Worm (Caenorhabditis elegans) whole organism, early embryonic: Measurements from ENCODE around the gene tsp-1.

Experiments used
- B0310.2 ChIP-seq: sonication (generic microtip); optimal IDR thresholded peaks from 2 replicates; lab custom pipeline; 2016; ENCODE audit warnings: mild to moderate bottlenecking, missing genetic modification characterization, missing compliant biosample characterization
- F13C5.2 ChIP-seq: sonication (generic microtip); optimal IDR thresholded peaks from 2 replicates; lab custom pipeline; 2017; ENCODE audit warnings: mild to moderate bottlenecking, missing genetic modification characterization, inconsistent platforms, missing compliant biosample characterization
- aly-1 ChIP-seq: sonication (generic microtip); optimal IDR thresholded peaks from 2 replicates; lab custom pipeline; 2016; ENCODE audit warnings: missing genetic modification characterization, missing compliant biosample characterization
- ama-1 ChIP-seq: fragments of 150-350 bp; optimal IDR thresholded peaks from 2 replicates; lab custom pipeline; 2014
- ceh-13 ChIP-seq: fragments of 200-800 bp; sonication (Bioruptor generic); optimal IDR thresholded peaks from 2 replicates; lab custom pipeline; 2018; ENCODE audit warnings: mild to moderate bottlenecking, missing genetic modification characterization, missing compliant biosample characterization
- ceh-36 ChIP-seq: sonication (generic microtip); optimal IDR thresholded peaks from 2 replicates; lab custom pipeline; 2016; ENCODE audit warnings: missing genetic modification characterization, inconsistent platforms, missing compliant biosample characterization
- ets-7 ChIP-seq: sonication (generic microtip); optimal IDR thresholded peaks from 2 replicates; lab custom pipeline; 2016; ENCODE audit warnings: missing genotype, missing genetic modification characterization, missing compliant biosample characterization
- flt-1 ChIP-seq: fragments of 200-800 bp; sonication (Bioruptor generic); IDR thresholded peaks from 2 replicates; pipeline ENCODE4 v1.3.6; 2022; ENCODE audit warnings: missing genetic modification characterization, missing compliant biosample characterization
- hmbx-1 ChIP-seq: sonication (generic microtip); optimal IDR thresholded peaks from 2 replicates; lab custom pipeline; 2016; ENCODE audit warnings: mild to moderate bottlenecking, missing genetic modification characterization, missing compliant biosample characterization
- hmg-4 ChIP-seq: fragments of 200-800 bp; sonication (Bioruptor generic); optimal IDR thresholded peaks from 2 replicates; lab custom pipeline; 2018; ENCODE audit warnings: mild to moderate bottlenecking, missing genetic modification characterization, missing compliant biosample characterization
- hnd-1 ChIP-seq: sonication (generic microtip); optimal IDR thresholded peaks from 2 replicates; lab custom pipeline; 2016; ENCODE audit warnings: missing genetic modification characterization, missing compliant biosample characterization
- pes-1 ChIP-seq: fragments of 200-800 bp; sonication (Bioruptor generic); IDR thresholded peaks from 2 replicates; pipeline ENCODE4 v1.3.6; 2022; ENCODE audit warnings: missing genetic modification reagents, missing genetic modification characterization, missing compliant biosample characterization
- scrt-1 ChIP-seq: fragments of 200-800 bp; sonication (Bioruptor generic); IDR thresholded peaks from 2 replicates; pipeline ENCODE4 v1.3.6; 2022; ENCODE audit warnings: missing genetic modification characterization, missing compliant biosample characterization
- sea-1 ChIP-seq: fragments of 200-800 bp; sonication (Bioruptor generic); conservative IDR thresholded peaks from 2 replicates; pipeline ENCODE4 v1.3.6; 2022; ENCODE audit warnings: missing genetic modification characterization, missing compliant biosample characterization
- tbx-11 ChIP-seq: fragments of 200-800 bp; sonication (Bioruptor generic); IDR thresholded peaks from 2 replicates; pipeline ENCODE4 v1.3.6; 2022; ENCODE audit warnings: missing genetic modification characterization, missing compliant biosample characterization
- tbx-37 ChIP-seq: fragments of 200-800 bp; sonication (Bioruptor generic); conservative IDR thresholded peaks from 2 replicates; pipeline ENCODE4 v1.3.6; 2022; ENCODE audit warnings: missing genetic modification reagents, missing genetic modification characterization, missing compliant biosample characterization
- tra-4 ChIP-seq: sonication (generic microtip); optimal IDR thresholded peaks from 2 replicates; lab custom pipeline; 2017; ENCODE audit warnings: missing genetic modification characterization, missing compliant biosample characterization

Gene tsp-1

DNA sequence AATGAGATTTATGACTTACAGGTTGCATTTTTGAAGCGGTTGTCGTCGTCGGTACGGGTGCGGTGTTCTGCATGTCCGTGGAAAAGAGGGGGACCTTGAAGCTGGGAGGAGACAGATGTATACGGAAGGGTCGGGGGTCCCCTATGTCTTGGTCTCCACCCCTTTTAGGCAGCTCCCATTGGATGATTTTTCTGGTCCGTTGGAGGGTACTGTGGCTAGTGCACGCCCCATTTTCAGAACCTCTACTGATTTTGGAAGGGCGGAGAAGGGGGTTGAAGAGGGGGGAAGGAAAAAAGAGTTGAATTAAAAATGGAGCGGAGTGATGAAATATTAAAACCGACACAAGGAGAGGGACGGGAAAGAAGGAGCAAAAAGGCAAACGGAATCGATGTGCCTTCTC is 23.0 kb downstream of the tsp-1 start, which contains the start of gene unc-86:
unc-86 (minus strand) TSS at position 113 of the 400 bp plus-strand sequence.
- TF ChIP-seq B0310.2 (tag; lab: Kevin White, UChicago) (no peak), scrt-1 (no peak), ceh-13 (GFP tag; lab: Kevin White, UChicago) (no peak), aly-1 (tag; lab: Kevin White, UChicago) (no peak), ama-1 (lab: Kevin White, UChicago) (no peak), pes-1 (GFP tag; lab: Robert Waterston, UW) (no peak), sea-1 (GFP tag; lab: Robert Waterston, UW) (no peak), F13C5.2 (tag; lab: Kevin White, UChicago) (no peak), flt-1 (GFP tag; lab: Robert Waterston, UW) (no peak), tbx-37 (GFP tag; lab: Robert Waterston, UW) (no peak), hmg-4 (GFP tag; lab: Kevin White, UChicago) (no peak), hmbx-1 (tag; lab: Kevin White, UChicago) (no peak), tra-4 (tag; lab: Kevin White, UChicago) (no peak), tbx-11 (GFP tag; lab: Robert Waterston, UW) (no peak), hnd-1 (tag; lab: Kevin White, UChicago) (no peak)

DNA sequence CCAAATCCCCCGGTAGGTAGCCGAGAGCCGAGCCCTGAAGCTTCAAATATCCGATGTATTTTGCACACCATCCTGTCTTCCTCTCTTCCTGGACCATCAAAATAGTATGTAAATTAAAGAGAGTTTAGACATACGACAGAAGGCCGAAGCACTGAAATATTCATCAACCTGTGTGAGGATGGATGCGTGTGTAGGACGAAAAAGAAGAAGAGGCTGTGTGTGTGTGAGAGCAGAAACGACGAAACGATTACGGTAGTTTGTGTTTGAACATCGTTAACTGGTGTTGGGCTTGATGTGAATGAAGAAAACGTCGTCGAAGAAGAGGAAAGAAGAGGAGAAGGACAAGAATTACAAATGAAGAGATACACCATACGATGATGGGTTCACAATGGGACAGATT is 27.7 kb downstream of the tsp-1 start:
- TF ChIP-seq flt-1 (GFP tag; lab: Robert Waterston, UW) (no peak), hmg-4 (GFP tag; lab: Kevin White, UChicago) (no peak), ama-1 (lab: Kevin White, UChicago) (no peak), hnd-1 (tag; lab: Kevin White, UChicago) (no peak), F13C5.2 (tag; lab: Kevin White, UChicago) (no peak), pes-1 (GFP tag; lab: Robert Waterston, UW) (no peak), B0310.2 (tag; lab: Kevin White, UChicago) (no peak), aly-1 (tag; lab: Kevin White, UChicago) (no peak), tbx-11 (GFP tag; lab: Robert Waterston, UW) (no peak), tbx-37 (GFP tag; lab: Robert Waterston, UW) (no peak)

DNA sequence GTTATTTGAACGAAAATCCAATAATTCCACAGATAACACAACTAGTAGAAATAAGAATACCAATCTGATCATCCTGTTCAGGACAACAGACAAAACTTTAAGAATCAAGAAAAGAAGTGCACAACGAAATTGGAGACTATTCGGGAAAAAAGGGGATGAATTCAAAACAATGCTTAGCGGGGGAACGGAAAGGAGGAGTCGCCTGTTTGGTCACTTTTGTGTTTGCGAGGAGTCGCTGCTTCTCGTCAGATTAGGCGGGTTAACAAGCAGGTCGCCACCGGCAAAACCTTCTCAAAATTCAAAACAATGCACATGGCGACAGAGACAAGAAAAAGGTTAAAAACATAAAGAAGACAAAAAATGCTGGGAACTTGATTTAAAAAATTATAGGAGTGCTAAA is 29.4 kb downstream of the tsp-1 start, which contains the start of gene C30A5.10:
C30A5.10 (minus strand) TSS at position 101 of the 400 bp plus-strand sequence.
- TF ChIP-seq flt-1 (GFP tag; lab: Robert Waterston, UW): no peak
- no peak for TF ChIP-seq scrt-1
- no peak for TF ChIP-seq ceh-13 (GFP tag; lab: Kevin White, UChicago)

DNA sequence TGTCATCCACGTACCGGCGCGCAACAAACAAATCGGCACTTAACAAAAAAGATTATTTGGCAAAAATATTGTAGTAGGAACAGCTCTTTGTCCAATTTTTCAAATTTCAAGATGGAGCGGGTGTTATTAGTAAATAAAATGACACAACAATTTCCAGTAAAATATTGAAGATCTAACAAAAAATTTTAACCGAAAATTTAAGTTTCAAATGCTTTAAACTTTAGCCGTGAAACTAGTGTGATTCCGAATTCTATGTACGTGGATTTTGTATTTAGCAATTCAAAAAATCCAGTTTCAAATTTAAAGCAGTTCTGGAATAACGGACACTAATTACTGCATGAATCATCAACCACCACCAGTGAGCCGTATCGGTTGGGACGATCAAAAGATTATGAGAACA is 36.5 kb downstream of the tsp-1 start, which contains the start of gene snb-5:
snb-5 (plus strand) TSS at position 301 of the 400 bp plus-strand sequence.
- TF ChIP-seq sea-1 (GFP tag; lab: Robert Waterston, UW) (no peak), hnd-1 (tag; lab: Kevin White, UChicago) (no peak), ets-7 (tag; lab: Kevin White, UChicago) (no peak), ceh-36 (no peak), tbx-11 (GFP tag; lab: Robert Waterston, UW) (no peak), ceh-13 (GFP tag; lab: Kevin White, UChicago) (no peak), ama-1 (lab: Kevin White, UChicago) (no peak), aly-1 (tag; lab: Kevin White, UChicago) (no peak), hmg-4 (GFP tag; lab: Kevin White, UChicago) (no peak), tbx-37 (GFP tag; lab: Robert Waterston, UW) (no peak), flt-1 (GFP tag; lab: Robert Waterston, UW) (no peak), B0310.2 (tag; lab: Kevin White, UChicago) (no peak), pes-1 (GFP tag; lab: Robert Waterston, UW) (no peak), scrt-1 (no peak), hmbx-1 (tag; lab: Kevin White, UChicago) (no peak), F13C5.2 (tag; lab: Kevin White, UChicago) (no peak), tra-4 (tag; lab: Kevin White, UChicago) (no peak)

DNA sequence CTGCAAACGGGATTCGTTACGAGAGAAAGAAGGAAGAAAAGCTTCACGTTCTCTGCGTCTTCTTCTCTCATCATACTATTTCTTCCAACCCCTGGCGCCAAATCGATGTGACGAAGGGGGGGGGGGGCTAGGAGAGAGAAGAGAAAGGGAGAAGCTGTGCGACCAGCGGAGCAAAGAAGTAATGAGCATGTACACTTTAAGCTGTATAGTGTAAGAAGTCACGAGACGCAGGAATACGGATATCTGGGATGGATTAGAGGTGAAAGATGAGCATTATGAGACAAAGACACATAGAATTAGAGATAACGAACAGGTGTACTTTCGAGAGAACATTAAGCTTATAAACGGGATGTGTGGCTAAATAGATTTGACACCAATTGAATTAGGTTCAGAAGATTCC is 37.5 kb downstream of the tsp-1 start:
- TF ChIP-seq F13C5.2 (tag; lab: Kevin White, UChicago) (no peak), hmbx-1 (tag; lab: Kevin White, UChicago) (no peak), sea-1 (GFP tag; lab: Robert Waterston, UW) (no peak), ceh-36 (peak; percentile 0), hnd-1 (tag; lab: Kevin White, UChicago) (no peak)

DNA sequence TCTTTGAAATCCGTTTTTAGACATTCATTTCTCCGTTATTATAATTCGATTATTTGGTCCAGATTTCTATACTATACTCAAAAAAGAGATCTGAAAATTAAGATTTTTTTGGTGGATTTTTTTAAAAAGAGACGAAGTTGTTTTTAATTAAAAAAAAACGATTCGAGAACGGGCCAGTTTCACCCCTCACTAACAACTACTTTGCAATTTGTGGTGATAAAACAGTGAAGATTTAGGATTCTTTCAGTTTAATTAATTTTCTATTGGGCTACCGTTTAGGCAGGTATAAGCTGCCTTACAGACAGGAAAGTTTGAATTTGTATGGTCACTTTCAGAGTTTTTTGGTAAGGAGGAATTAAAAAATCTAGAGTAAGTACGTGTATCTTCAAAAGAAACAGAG is 38.1 kb downstream of the tsp-1 start, which contains the start of gene unc-36:
unc-36 (minus strand) TSS at position 101 of the 400 bp plus-strand sequence.
- TF ChIP-seq sea-1 (GFP tag; lab: Robert Waterston, UW) (no peak), tra-4 (tag; lab: Kevin White, UChicago) (no peak), F13C5.2 (tag; lab: Kevin White, UChicago) (no peak), flt-1 (GFP tag; lab: Robert Waterston, UW) (no peak), tbx-11 (GFP tag; lab: Robert Waterston, UW) (no peak)

DNA sequence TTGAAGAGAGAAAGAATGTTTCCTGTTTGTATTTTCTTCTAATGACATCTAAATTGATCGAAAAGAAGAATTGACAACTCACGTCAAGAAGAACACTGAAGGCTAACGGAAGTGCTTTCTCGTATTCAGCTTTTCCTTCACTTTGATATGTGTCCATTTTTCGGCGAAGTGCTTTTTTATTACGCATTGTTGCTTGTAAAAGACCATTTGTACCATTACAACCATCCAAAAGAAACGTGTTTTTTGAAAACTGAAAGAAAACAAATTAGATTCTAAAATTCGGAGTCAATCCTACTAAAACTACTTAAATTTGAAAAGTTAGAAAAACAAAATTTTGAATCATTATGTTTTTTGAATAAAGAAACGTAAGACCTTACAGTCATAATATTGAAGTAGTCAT is 40.2 kb downstream of the tsp-1 start:
- TF ChIP-seq flt-1 (GFP tag; lab: Robert Waterston, UW): no peak
- TF ChIP-seq pes-1 (GFP tag; lab: Robert Waterston, UW): no peak
- TF ChIP-seq sea-1 (GFP tag; lab: Robert Waterston, UW): no peak
- no peak for TF ChIP-seq ceh-13 (GFP tag; lab: Kevin White, UChicago)
- TF ChIP-seq hmg-4 (GFP tag; lab: Kevin White, UChicago): no peak
- no peak for TF ChIP-seq tbx-11 (GFP tag; lab: Robert Waterston, UW)
- no peak for TF ChIP-seq ama-1 (lab: Kevin White, UChicago)

DNA sequence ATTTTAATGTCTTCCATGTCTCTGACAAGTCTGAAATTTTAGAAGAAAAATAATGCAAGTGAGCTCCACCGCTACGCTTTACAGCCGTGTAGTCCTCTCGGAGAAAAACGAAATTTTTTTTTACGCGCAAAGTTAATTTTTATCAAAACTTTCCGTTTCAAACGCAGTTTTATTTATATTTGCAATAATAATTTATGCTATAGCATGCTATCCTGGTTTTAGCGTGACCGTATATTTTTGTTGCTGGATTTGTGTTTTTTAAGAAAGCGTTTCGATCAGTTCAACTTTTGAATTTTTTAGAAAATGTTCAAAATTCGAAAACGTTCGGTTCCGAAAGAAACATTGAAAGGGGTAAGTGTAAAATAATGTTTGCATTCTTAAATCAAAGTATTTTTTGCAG is 47.5 kb downstream of the tsp-1 start, which contains the start of gene C50C3.1:
C50C3.1 (plus strand) TSS at position 301 of the 400 bp plus-strand sequence.
- TF ChIP-seq flt-1 (GFP tag; lab: Robert Waterston, UW) (no peak), aly-1 (tag; lab: Kevin White, UChicago) (no peak), pes-1 (GFP tag; lab: Robert Waterston, UW) (no peak), ceh-36 (no peak), ets-7 (tag; lab: Kevin White, UChicago) (no peak), tbx-11 (GFP tag; lab: Robert Waterston, UW) (no peak), hmbx-1 (tag; lab: Kevin White, UChicago) (no peak), tra-4 (tag; lab: Kevin White, UChicago) (no peak), hmg-4 (GFP tag; lab: Kevin White, UChicago) (no peak), B0310.2 (tag; lab: Kevin White, UChicago) (no peak), scrt-1 (no peak), tbx-37 (GFP tag; lab: Robert Waterston, UW) (no peak), F13C5.2 (tag; lab: Kevin White, UChicago) (no peak), sea-1 (GFP tag; lab: Robert Waterston, UW) (no peak), hnd-1 (tag; lab: Kevin White, UChicago) (no peak), ceh-13 (GFP tag; lab: Kevin White, UChicago) (no peak), ama-1 (lab: Kevin White, UChicago) (no peak)
